Fruit fly (Drosophila melanogaster) whole organism, embryonic: Measurements from ENCODE around the gene CG13454.

Experiments
- Aef1 ChIP-seq: fragments of 200-800 bp; sonication (Bioruptor generic); IDR thresholded peaks from 3 replicates; pipeline ENCODE4 v1.3.6; 2022; ENCODE audit warnings: missing biosample characterization, missing genetic modification characterization
- B-H1 ChIP-seq: fragments of 200-800 bp; sonication (Bioruptor generic); IDR thresholded peaks from 3 replicates; pipeline ENCODE4 v1.3.6; 2022; ENCODE audit warnings: missing biosample characterization, missing genetic modification characterization
- CG10209 ChIP-seq: fragments of 200-800 bp; sonication (Bioruptor generic); optimal IDR thresholded peaks from 3 replicates; lab custom pipeline; 2017; ENCODE audit warnings: missing biosample characterization, mild to moderate bottlenecking, missing genetic modification characterization, missing genetic modification reagents
- CG11456 ChIP-seq: fragments of 200-800 bp; sonication (Bioruptor generic); IDR thresholded peaks from 3 replicates; pipeline ENCODE4 v1.3.6; 2022; ENCODE audit warnings: missing biosample characterization, missing genetic modification characterization
- CG11723 ChIP-seq: fragments of 200-800 bp; sonication (Bioruptor generic); optimal IDR thresholded peaks from 2 replicates; lab custom pipeline; 2017; ENCODE audit warnings: missing biosample characterization, mild to moderate bottlenecking, missing genetic modification characterization
- CG13424 ChIP-seq: fragments of 200-800 bp; sonication (Bioruptor generic); optimal IDR thresholded peaks from 2 replicates; lab custom pipeline; 2019; ENCODE audit warnings: missing biosample characterization, mild to moderate bottlenecking, missing genetic modification characterization, moderate library complexity
- CG14441 ChIP-seq: fragments of 200-800 bp; sonication (Bioruptor generic); IDR thresholded peaks from 2 replicates; pipeline ENCODE4 v1.3.6; 2022; ENCODE audit warnings: missing biosample characterization, missing genetic modification characterization
- CG17328 ChIP-seq: fragments of 200-800 bp; sonication (Bioruptor generic); IDR thresholded peaks from 2 replicates; pipeline ENCODE4 v1.3.6; 2022; ENCODE audit warnings: missing biosample characterization, missing genetic modification characterization
- CG17829 ChIP-seq: fragments of 200-800 bp; optimal IDR thresholded peaks from 2 replicates; lab custom pipeline; 2019; ENCODE audit warnings: missing biosample characterization, mild to moderate bottlenecking, missing genetic modification characterization, moderate library complexity
- CG1832 ChIP-seq: fragments of 200-800 bp; sonication (Bioruptor generic); optimal IDR thresholded peaks from 2 replicates; lab custom pipeline; 2017; ENCODE audit warnings: missing biosample characterization, mild to moderate bottlenecking, missing genetic modification characterization, inconsistent platforms
- CG2120 ChIP-seq: fragments of 200-800 bp; sonication (Bioruptor generic); optimal IDR thresholded peaks from 3 replicates; lab custom pipeline; 2016; ENCODE audit warnings: missing biosample characterization, missing genetic modification characterization
- CG32772 ChIP-seq: fragments of 200-800 bp; sonication (Bioruptor generic); IDR thresholded peaks from 2 replicates; pipeline ENCODE4 v1.3.6; 2022; ENCODE audit warnings: missing biosample characterization, missing genetic modification characterization
- CG33213 ChIP-seq: fragments of 200-800 bp; sonication (Bioruptor generic); optimal IDR thresholded peaks from 3 replicates; lab custom pipeline; 2016; ENCODE audit warnings: missing biosample characterization, missing genetic modification characterization
- CG7357 ChIP-seq: fragments of 200-800 bp; sonication (Bioruptor generic); IDR thresholded peaks from 3 replicates; pipeline ENCODE4 v1.3.6; 2022; ENCODE audit warnings: missing biosample characterization, missing genetic modification characterization
- CG7556 ChIP-seq: fragments of 200-800 bp; sonication (Bioruptor generic); optimal IDR thresholded peaks from 2 replicates; lab custom pipeline; 2017; ENCODE audit warnings: missing biosample characterization, mild to moderate bottlenecking, missing genetic modification characterization
- CG9797 ChIP-seq: fragments of 200-800 bp; sonication (Bioruptor generic); optimal IDR thresholded peaks from 3 replicates; lab custom pipeline; 2018; ENCODE audit warnings: missing biosample characterization, mild to moderate bottlenecking, missing genetic modification characterization
- Dbx ChIP-seq: fragments of 200-800 bp; sonication (Bioruptor generic); IDR thresholded peaks from 3 replicates; pipeline ENCODE4 v1.3.6; 2022; ENCODE audit warnings: missing biosample characterization, missing genetic modification characterization
- Drgx ChIP-seq: fragments of 200-800 bp; sonication (Bioruptor generic); IDR thresholded peaks from 2 replicates; pipeline ENCODE4 v1.3.6; 2022; ENCODE audit warnings: missing biosample characterization, missing genetic modification characterization
- Elba2 ChIP-seq: fragments of 200-800 bp; sonication (Bioruptor generic); optimal IDR thresholded peaks from 3 replicates; lab custom pipeline; 2016; ENCODE audit warnings: missing biosample characterization, missing genetic modification characterization
- Gug ChIP-seq: fragments of 200-800 bp; sonication (Bioruptor generic); IDR thresholded peaks from 4 replicates; pipeline ENCODE4 v1.3.6; 2022; ENCODE audit warnings: missing biosample characterization, missing genetic modification characterization
- H15 ChIP-seq: fragments of 200-800 bp; sonication (Bioruptor generic); IDR thresholded peaks from 3 replicates; pipeline ENCODE4 v1.3.6; 2022; ENCODE audit warnings: missing biosample characterization, missing genetic modification characterization
- H2.0 ChIP-seq: fragments of 200-800 bp; sonication (Bioruptor generic); IDR thresholded peaks from 2 replicates; pipeline ENCODE4 v1.3.6; 2022; ENCODE audit warnings: missing biosample characterization, missing genetic modification characterization
- HmgD ChIP-seq: fragments of 200-800 bp; sonication (Bioruptor generic); optimal IDR thresholded peaks from 3 replicates; lab custom pipeline; 2016; ENCODE audit warnings: missing biosample characterization, missing genetic modification characterization
- Neu2 ChIP-seq: fragments of 200-800 bp; sonication (Bioruptor generic); optimal IDR thresholded peaks from 3 replicates; lab custom pipeline; 2016; ENCODE audit warnings: missing biosample characterization, missing genetic modification characterization, borderline replicate concordance
- Optix ChIP-seq: fragments of 200-800 bp; sonication (Bioruptor generic); IDR thresholded peaks from 3 replicates; pipeline ENCODE4 v1.3.6; 2022; ENCODE audit warnings: missing biosample characterization, missing genetic modification characterization
- Poxn ChIP-seq: fragments of 200-800 bp; sonication (Bioruptor generic); IDR thresholded peaks from 2 replicates; pipeline ENCODE4 v1.3.6; 2022; ENCODE audit warnings: missing biosample characterization, missing genetic modification characterization
- Rx ChIP-seq: fragments of 200-800 bp; sonication (Bioruptor generic); IDR thresholded peaks from 2 replicates; pipeline ENCODE4 v1.3.6; 2022; ENCODE audit warnings: missing biosample characterization, missing genetic modification characterization
- Ssrp ChIP-seq: fragments of 200-800 bp; sonication (Bioruptor generic); optimal IDR thresholded peaks from 2 replicates; lab custom pipeline; 2018; ENCODE audit warnings: missing biosample characterization, mild to moderate bottlenecking, missing genetic modification characterization, moderate library complexity
- ase ChIP-seq: fragments of 200-800 bp; sonication (Bioruptor generic); IDR thresholded peaks from 3 replicates; pipeline ENCODE4 v1.3.6; 2022; ENCODE audit warnings: missing biosample characterization, missing genetic modification characterization
- bigmax ChIP-seq: fragments of 200-800 bp; sonication (Bioruptor generic); optimal IDR thresholded peaks from 2 replicates; lab custom pipeline; 2018; ENCODE audit warnings: missing biosample characterization, mild to moderate bottlenecking, missing genetic modification characterization
- cas ChIP-seq: fragments of 200-800 bp; sonication (Bioruptor generic); IDR thresholded peaks from 2 replicates; pipeline ENCODE4 v1.3.6; 2022; ENCODE audit warnings: missing biosample characterization, missing genetic modification characterization
- ci ChIP-seq: fragments of 200-800 bp; sonication (Bioruptor generic); IDR thresholded peaks from 3 replicates; pipeline ENCODE4 v1.3.6; 2022; ENCODE audit warnings: missing biosample characterization, missing genetic modification characterization
- dan ChIP-seq: fragments of 200-800 bp; sonication (Bioruptor generic); IDR thresholded peaks from 2 replicates; pipeline ENCODE4 v1.3.6; 2022; ENCODE audit warnings: missing biosample characterization, missing genetic modification characterization
- dmrt11E ChIP-seq: fragments of 200-800 bp; sonication (Bioruptor generic); optimal IDR thresholded peaks from 3 replicates; lab custom pipeline; 2018; ENCODE audit warnings: missing biosample characterization, mild to moderate bottlenecking, missing genetic modification characterization, moderate library complexity
- ems ChIP-seq: fragments of 200-800 bp; sonication (Bioruptor generic); optimal IDR thresholded peaks from 3 replicates; lab custom pipeline; 2016; ENCODE audit warnings: missing biosample characterization, missing genetic modification characterization
- fd3F ChIP-seq: fragments of 200-800 bp; sonication (Bioruptor generic); optimal IDR thresholded peaks from 2 replicates; lab custom pipeline; 2018; ENCODE audit warnings: missing biosample characterization, mild to moderate bottlenecking, missing genetic modification characterization, moderate library complexity
- gfzf ChIP-seq: fragments of 200-800 bp; sonication (Bioruptor generic); optimal IDR thresholded peaks from 2 replicates; lab custom pipeline; 2016; ENCODE audit warnings: missing biosample characterization, mild to moderate bottlenecking, missing genetic modification characterization, moderate library complexity
- h ChIP-seq: fragments of >200 bp; optimal IDR thresholded peaks from 2 replicates; lab custom pipeline; 2017
- insv ChIP-seq, 2 experiments: fragments of 200-800 bp; sonication (Bioruptor generic); optimal IDR thresholded peaks; 3 replicates each; lab custom pipeline; 2016 to 2018; ENCODE audit warnings: missing biosample characterization in 2 of 2, missing genetic modification characterization in 2 of 2
- kah ChIP-seq: fragments of 200-800 bp; sonication (Bioruptor generic); optimal IDR thresholded peaks from 2 replicates; lab custom pipeline; 2018; ENCODE audit warnings: missing biosample characterization, mild to moderate bottlenecking, missing genetic modification characterization
- maf-S ChIP-seq: fragments of 200-800 bp; sonication (Bioruptor generic); optimal IDR thresholded peaks from 2 replicates; lab custom pipeline; 2016; ENCODE audit warnings: missing biosample characterization, missing genetic modification characterization
- nerfin-2 ChIP-seq: fragments of 200-800 bp; sonication (Bioruptor generic); IDR thresholded peaks from 2 replicates; pipeline ENCODE4 v1.3.6; 2022; ENCODE audit warnings: missing biosample characterization, missing genetic modification characterization; ENCODE audit not compliant: partially characterized antibody
- pb ChIP-seq: fragments of 200-800 bp; sonication (Bioruptor generic); optimal IDR thresholded peaks from 3 replicates; lab custom pipeline; 2016; ENCODE audit warnings: missing biosample characterization, missing genetic modification characterization
- schlank ChIP-seq: fragments of 200-800 bp; sonication (Bioruptor generic); optimal IDR thresholded peaks from 2 replicates; lab custom pipeline; 2018; ENCODE audit warnings: missing biosample characterization, mild to moderate bottlenecking, missing genetic modification characterization
- sna ChIP-seq: fragments of 200-800 bp; sonication (Bioruptor generic); IDR thresholded peaks from 2 replicates; pipeline ENCODE4 v1.3.6; 2022; ENCODE audit warnings: missing biosample characterization, missing genetic modification characterization; ENCODE audit not compliant: partially characterized antibody
- so ChIP-seq: fragments of 200-800 bp; sonication (Bioruptor generic); IDR thresholded peaks from 3 replicates; pipeline ENCODE4 v1.3.6; 2022; ENCODE audit warnings: missing biosample characterization, missing genetic modification characterization
- trh ChIP-seq: fragments of 200-800 bp; sonication (Bioruptor generic); optimal IDR thresholded peaks from 2 replicates; lab custom pipeline; 2016; ENCODE audit warnings: missing biosample characterization, missing genetic modification characterization
- ttk ChIP-seq: fragments of 200-800 bp; sonication (Bioruptor generic); IDR thresholded peaks from 2 replicates; pipeline ENCODE4 v2.1.2; 2022; ENCODE audit warnings: missing biosample characterization, missing genetic modification characterization
- vnd ChIP-seq: fragments of 200-800 bp; sonication (Bioruptor generic); IDR thresholded peaks from 3 replicates; pipeline ENCODE4 v1.3.6; 2022; ENCODE audit warnings: missing biosample characterization, missing genetic modification characterization; ENCODE audit not compliant: partially characterized antibody
- zf30C ChIP-seq: fragments of 200-800 bp; sonication (Bioruptor generic); optimal IDR thresholded peaks from 3 replicates; lab custom pipeline; 2018; ENCODE audit warnings: missing biosample characterization, mild to moderate bottlenecking, missing genetic modification characterization
- zfh2 ChIP-seq: fragments of 200-800 bp; sonication (Bioruptor generic); optimal IDR thresholded peaks from 2 replicates; lab custom pipeline; 2016; ENCODE audit warnings: missing biosample characterization, missing genetic modification characterization

Gene CG13454

DNA sequence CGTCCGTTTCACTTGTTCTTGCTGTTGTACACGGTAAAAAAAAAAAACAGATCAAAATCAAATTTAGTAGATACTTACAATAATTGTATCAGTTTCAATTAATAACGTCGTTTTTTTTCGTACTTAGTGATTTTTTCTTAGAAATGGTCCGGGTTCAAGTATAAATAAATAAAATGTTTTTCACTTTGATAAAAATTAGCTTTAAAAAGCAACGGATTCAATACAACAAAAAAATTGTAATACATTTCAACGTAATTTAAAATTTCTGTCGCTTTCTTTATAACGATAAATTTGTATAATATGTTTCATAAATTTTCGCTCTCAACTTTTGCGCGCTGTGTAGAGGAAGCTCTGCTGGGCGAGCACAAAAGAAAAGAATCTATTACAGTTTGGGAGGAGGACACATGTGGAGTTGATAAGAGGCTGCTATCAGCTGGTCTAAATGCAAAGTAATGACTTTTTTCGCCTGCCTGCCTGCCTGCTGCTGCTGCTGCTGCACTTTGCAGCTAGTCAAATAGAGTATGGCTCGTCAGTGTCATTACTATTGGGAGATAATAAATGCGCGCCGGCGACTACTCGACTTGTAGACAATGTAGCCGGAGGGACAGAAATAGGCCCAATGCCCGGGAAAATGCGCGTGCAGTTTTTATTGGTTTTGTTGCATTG, 21.2 kb upstream of the CG13454 start (continued):
- TF ChIP-seq CG9797 (GFP tag; lab: Kevin White, UChicago) (no peak), CG13424 (tag; lab: Kevin White, UChicago) (peak; percentile 71), pb (no peak), CG17328 (peak; percentile 39; the same call in 1 of the 2 replicates), H15 (GFP tag; lab: Robert Waterston, UW) (no peak), schlank (tag; lab: Kevin White, UChicago) (no peak), insv (GFP tag; optimal IDR thresholded peaks at IDR 0.05; lab: Kevin White, UChicago) (no peak), CG14441 (GFP tag; lab: Robert Waterston, UW) (0 out of 2 replicates have a peak, but pooled peaks have one; percentile 41), CG10209 (peak; percentile 76), so (GFP tag; lab: Robert Waterston, UW) (no peak), cas (GFP tag; lab: Robert Waterston, UW) (no peak), Drgx (GFP tag; lab: Robert Waterston, UW) (peak; percentile 56), h (lab: Kevin White, UChicago) (no peak), ci (no peak), ase (GFP tag; lab: Robert Waterston, UW) (peak; percentile 41; the same call in 1 of the 3 replicates), H2.0 (GFP tag; lab: Robert Waterston, UW) (no peak; the same call in 1 of the 2 replicates), Ssrp (tag; lab: Kevin White, UChicago) (peak; percentile 76), CG2120 (GFP tag; lab: Kevin White, UChicago) (peak; percentile 74), CG17829 (tag; lab: Kevin White, UChicago) (peak; percentile 76), vnd (GFP tag; lab: Robert Waterston, UW) (no peak), dmrt11E (tag; lab: Kevin White, UChicago) (peak; percentile 79), HmgD (GFP tag; lab: Kevin White, UChicago) (no peak), Rx (GFP tag; lab: Robert Waterston, UW) (0 out of 2 replicates have a peak, but pooled peaks have one; percentile 10), Dbx (peak; percentile 28; the same call in 2 of the 3 replicates), sna (no peak), CG33213 (GFP tag; lab: Kevin White, UChicago) (peak; percentile 7), gfzf (no peak), trh (peak; percentile 63), bigmax (GFP tag; lab: Kevin White, UChicago) (no peak), Optix (GFP tag; lab: Robert Waterston, UW) (no peak), nerfin-2 (GFP tag; lab: Robert Waterston, UW) (no peak), CG7357 (peak; percentile 47; the same call in 1 of the 3 replicates), maf-S (GFP tag; lab: Kevin White, UChicago) (no peak), CG11723 (GFP tag; lab: Kevin White, UChicago) (peak; percentile 15), zfh2 (peak; percentile 26), ems (GFP tag; lab: Kevin White, UChicago) (peak; percentile 21), CG32772 (GFP tag; lab: Robert Waterston, UW) (no peak), Elba2 (GFP tag; lab: Kevin White, UChicago) (no peak), Neu2 (GFP tag; lab: Kevin White, UChicago) (no peak), fd3F (GFP tag; lab: Kevin White, UChicago) (peak; percentile 7), Aef1 (GFP tag; lab: Robert Waterston, UW) (0 out of 3 replicates have a peak, but pooled peaks have one; percentile 10), CG7556 (GFP tag; lab: Kevin White, UChicago) (peak; percentile 82), CG11456 (GFP tag; lab: Robert Waterston, UW) (no peak), zf30C (GFP tag; lab: Kevin White, UChicago) (peak; percentile 44), ttk (no peak), kah (GFP tag; lab: Kevin White, UChicago) (peak; percentile 41), B-H1 (GFP tag; lab: Robert Waterston, UW) (no peak), Poxn (no peak), dan (GFP tag; lab: Robert Waterston, UW) (no peak), Gug (GFP tag; lab: Robert Waterston, UW) (0 out of 4 replicates have a peak, but pooled peaks have one; percentile 14), CG1832 (GFP tag; lab: Kevin White, UChicago) (no peak)
